Worm (Caenorhabditis elegans) whole organism, young adult: ENCODE measurements around the gene Y17G7B.23.

ENCODE experiments used
- B0035.1 ChIP-seq: sonication (generic microtip); optimal IDR thresholded peaks from 2 replicates; lab custom pipeline; 2016; ENCODE audit warnings: missing genetic modification characterization, mild to moderate bottlenecking, missing compliant biosample characterization, missing genotype, missing genetic modification reagents
- B0261.1 ChIP-seq: sonication (generic microtip); optimal IDR thresholded peaks from 2 replicates; lab custom pipeline; 2016; ENCODE audit warnings: mild to moderate bottlenecking, missing genetic modification characterization, moderate library complexity, missing compliant biosample characterization
- F10E7.11 ChIP-seq: sonication (generic microtip); optimal IDR thresholded peaks from 2 replicates; lab custom pipeline; 2017; ENCODE audit warnings: mild to moderate bottlenecking, missing genetic modification characterization, moderate library complexity, missing compliant biosample characterization
- F37B4.10 ChIP-seq: fragments of 200-800 bp; sonication (Bioruptor generic); IDR thresholded peaks from 2 replicates; pipeline ENCODE4 v1.3.6; 2022; ENCODE audit warnings: missing genetic modification characterization, missing compliant biosample characterization
- F52B5.7 ChIP-seq: sonication (generic microtip); optimal IDR thresholded peaks from 2 replicates; lab custom pipeline; 2016; ENCODE audit warnings: mild to moderate bottlenecking, missing genetic modification characterization, missing compliant biosample characterization
- F55B11.4 ChIP-seq: sonication (generic microtip); optimal IDR thresholded peaks from 2 replicates; lab custom pipeline; 2016; ENCODE audit warnings: missing compliant biosample characterization, missing genetic modification characterization, borderline replicate concordance; ENCODE audit not compliant: insufficient read depth
- K11D2.4 ChIP-seq: fragments of 200-800 bp; sonication (Bioruptor generic); IDR thresholded peaks from 2 replicates; pipeline ENCODE4 v1.3.6; 2022; ENCODE audit warnings: missing genetic modification reagents, missing genetic modification characterization, missing compliant biosample characterization
- T07F8.4 ChIP-seq: sonication (generic microtip); optimal IDR thresholded peaks from 2 replicates; lab custom pipeline; 2016; ENCODE audit warnings: mild to moderate bottlenecking, missing genetic modification characterization, moderate library complexity, missing compliant biosample characterization
- T26A5.8 ChIP-seq: sonication (generic microtip); optimal IDR thresholded peaks from 2 replicates; lab custom pipeline; 2016; ENCODE audit warnings: missing genetic modification characterization, missing compliant biosample characterization
- Y53G8AR.9 ChIP-seq: fragments of 200-800 bp; sonication (Bioruptor generic); conservative IDR thresholded peaks from 2 replicates; pipeline ENCODE4 v1.3.6; 2022; ENCODE audit warnings: missing genetic modification reagents, missing genetic modification characterization, missing compliant biosample characterization
- Y56A3A.18 ChIP-seq: fragments of 200-800 bp; sonication (Bioruptor generic); IDR thresholded peaks from 2 replicates; pipeline ENCODE4 v1.3.6; 2022; ENCODE audit warnings: missing genetic modification reagents, missing genetic modification characterization, missing compliant biosample characterization
- ama-1 ChIP-seq, 3 experiments: fragments of 150-350 bp in 1 of 3; sonication (generic microtip) in 2 of 3; optimal IDR thresholded peaks; 2 replicates each; lab custom pipeline; 2014 to 2018; ENCODE audit warnings: missing biosample characterization in 2 of 3, missing genetic modification characterization in 2 of 3, missing genetic modification reagents in 2 of 3
- aptf-2 ChIP-seq: fragments of 200-800 bp; sonication (Bioruptor generic); conservative IDR thresholded peaks from 2 replicates; pipeline ENCODE4 v1.3.6; 2022; ENCODE audit warnings: missing genetic modification reagents, missing genetic modification characterization, missing compliant biosample characterization
- atf-7 ChIP-seq: sonication (generic microtip); optimal IDR thresholded peaks from 2 replicates; lab custom pipeline; 2017; ENCODE audit warnings: mild to moderate bottlenecking, missing genetic modification characterization, missing compliant biosample characterization
- athp-1 ChIP-seq: sonication (generic microtip); optimal IDR thresholded peaks from 2 replicates; lab custom pipeline; 2017; ENCODE audit warnings: mild to moderate bottlenecking, missing genetic modification characterization, missing compliant biosample characterization
- attf-5 ChIP-seq: fragments of 200-800 bp; sonication (Bioruptor generic); optimal IDR thresholded peaks from 2 replicates; lab custom pipeline; 2018; ENCODE audit warnings: mild to moderate bottlenecking, missing genetic modification characterization, missing compliant biosample characterization
- cebp-2 ChIP-seq: fragments of 200-800 bp; sonication (Bioruptor generic); IDR thresholded peaks from 2 replicates; pipeline ENCODE4 v1.3.6; 2022; ENCODE audit warnings: missing genetic modification characterization, missing compliant biosample characterization
- ceh-100 ChIP-seq: fragments of 200-800 bp; sonication (Bioruptor generic); IDR thresholded peaks from 2 replicates; pipeline ENCODE4 v1.3.6; 2022; ENCODE audit warnings: missing genetic modification reagents, missing genetic modification characterization, missing compliant biosample characterization
- ceh-40 ChIP-seq: fragments of 200-800 bp; sonication (Bioruptor generic); IDR thresholded peaks from 2 replicates; pipeline ENCODE4 v1.3.6; 2022; ENCODE audit warnings: missing genetic modification characterization, missing compliant biosample characterization
- ceh-58 ChIP-seq: fragments of 200-800 bp; sonication (Bioruptor generic); IDR thresholded peaks from 2 replicates; pipeline ENCODE4 v1.3.6; 2022; ENCODE audit warnings: missing genetic modification characterization, missing compliant biosample characterization
- ceh-79 ChIP-seq: sonication (generic microtip); optimal IDR thresholded peaks from 2 replicates; lab custom pipeline; 2017; ENCODE audit warnings: mild to moderate bottlenecking, missing genetic modification characterization, missing compliant biosample characterization
- chd-7 ChIP-seq: sonication (generic microtip); optimal IDR thresholded peaks from 2 replicates; lab custom pipeline; 2016; ENCODE audit warnings: mild to moderate bottlenecking, missing genetic modification characterization, moderate library complexity, missing compliant biosample characterization
- egl-18 ChIP-seq: fragments of 200-800 bp; sonication (Bioruptor generic); IDR thresholded peaks from 2 replicates; pipeline ENCODE4 v1.3.6; 2022; ENCODE audit warnings: missing genetic modification reagents, missing genetic modification characterization, missing compliant biosample characterization
- fkh-3 ChIP-seq: sonication (generic microtip); optimal IDR thresholded peaks from 2 replicates; lab custom pipeline; 2016; ENCODE audit warnings: mild to moderate bottlenecking, missing genetic modification characterization, missing compliant biosample characterization
- gei-17 ChIP-seq: fragments of 200-800 bp; sonication (Bioruptor generic); optimal IDR thresholded peaks from 2 replicates; lab custom pipeline; 2018; ENCODE audit warnings: mild to moderate bottlenecking, missing genetic modification characterization, missing compliant biosample characterization
- hlh-26 ChIP-seq: fragments of 200-800 bp; sonication (Bioruptor generic); conservative IDR thresholded peaks from 2 replicates; pipeline ENCODE4 v1.3.6; 2022; ENCODE audit warnings: missing genetic modification reagents, missing genetic modification characterization, missing compliant biosample characterization
- hmg-1.2 ChIP-seq: fragments of 200-800 bp; sonication (Bioruptor generic); IDR thresholded peaks from 2 replicates; pipeline ENCODE4 v1.3.6; 2022; ENCODE audit warnings: missing genetic modification reagents, missing genetic modification characterization, missing compliant biosample characterization
- hmg-20 ChIP-seq: fragments of 200-800 bp; sonication (Bioruptor generic); IDR thresholded peaks from 2 replicates; pipeline ENCODE4 v1.3.6; 2022; ENCODE audit warnings: missing genetic modification reagents, missing genetic modification characterization, missing compliant biosample characterization
- hsf-1 ChIP-seq: fragments of 200-800 bp; sonication (Bioruptor generic); IDR thresholded peaks from 2 replicates; pipeline ENCODE4 v1.3.6; 2022; ENCODE audit warnings: missing genetic modification reagents, missing genetic modification characterization, missing compliant biosample characterization
- let-607 ChIP-seq, 2 experiments: fragments of 200-800 bp in 1 of 2; sonication (Bioruptor generic) in 1 of 2; sonication (generic microtip) in 1 of 2; optimal IDR thresholded peaks; 2 replicates each; lab custom pipeline; 2016 to 2018; ENCODE audit warnings: mild to moderate bottlenecking in 2 of 2, missing compliant biosample characterization in 2 of 2, missing genetic modification characterization in 2 of 2, moderate library complexity in 2 of 2, missing genotype in 1 of 2
- lin-26 ChIP-seq: fragments of 200-800 bp; sonication (Bioruptor generic); IDR thresholded peaks from 2 replicates; pipeline ENCODE4 v1.3.6; 2022; ENCODE audit warnings: missing genetic modification reagents, missing genetic modification characterization, missing compliant biosample characterization
- lin-40 ChIP-seq: sonication (generic microtip); optimal IDR thresholded peaks from 2 replicates; lab custom pipeline; 2016; ENCODE audit warnings: missing genetic modification characterization, mild to moderate bottlenecking, missing compliant biosample characterization, missing genotype, missing genetic modification reagents
- lin-54 ChIP-seq: fragments of 200-800 bp; sonication (Bioruptor generic); optimal IDR thresholded peaks from 2 replicates; lab custom pipeline; 2018; ENCODE audit warnings: mild to moderate bottlenecking, missing genetic modification characterization, missing compliant biosample characterization
- lir-1 ChIP-seq: fragments of 200-800 bp; sonication (Bioruptor generic); conservative IDR thresholded peaks from 2 replicates; pipeline ENCODE4 v1.3.6; 2022; ENCODE audit warnings: missing genetic modification reagents, missing genetic modification characterization, missing compliant biosample characterization
- lsl-1 ChIP-seq: fragments of 200-800 bp; sonication (Bioruptor generic); optimal IDR thresholded peaks from 2 replicates; lab custom pipeline; 2018; ENCODE audit warnings: mild to moderate bottlenecking, missing genetic modification characterization, moderate library complexity, missing compliant biosample characterization
- madf-10 ChIP-seq: sonication (generic microtip); optimal IDR thresholded peaks from 2 replicates; lab custom pipeline; 2016; ENCODE audit warnings: mild to moderate bottlenecking, missing genetic modification characterization, missing compliant biosample characterization
- nfya-1 ChIP-seq: sonication (generic microtip); optimal IDR thresholded peaks from 2 replicates; lab custom pipeline; 2017; ENCODE audit warnings: antibody characterized with exemption, missing compliant biosample characterization, missing genetic modification characterization, borderline replicate concordance; ENCODE audit not compliant: insufficient read depth
- nfyb-1 ChIP-seq: fragments of 200-800 bp; sonication (Bioruptor generic); IDR thresholded peaks from 2 replicates; pipeline ENCODE4 v1.3.6; 2022; ENCODE audit warnings: missing genetic modification reagents, missing genetic modification characterization, missing compliant biosample characterization
- nhr-27 ChIP-seq: fragments of 200-800 bp; sonication (Bioruptor generic); optimal IDR thresholded peaks from 2 replicates; lab custom pipeline; 2018; ENCODE audit warnings: mild to moderate bottlenecking, missing genetic modification characterization, moderate library complexity, missing compliant biosample characterization
- nhr-90 ChIP-seq: sonication (generic microtip); optimal IDR thresholded peaks from 2 replicates; lab custom pipeline; 2016; ENCODE audit warnings: missing genotype, mild to moderate bottlenecking, missing genetic modification characterization, missing compliant biosample characterization
- snpc-1.1 ChIP-seq: sonication (generic microtip); optimal IDR thresholded peaks from 2 replicates; lab custom pipeline; 2017; ENCODE audit warnings: missing genetic modification characterization, mild to moderate bottlenecking, missing compliant biosample characterization, antibody characterized with exemption, moderate library complexity, missing genotype, missing genetic modification reagents; ENCODE audit not compliant: insufficient read depth
- snpc-3.4 ChIP-seq: sonication (generic microtip); optimal IDR thresholded peaks from 2 replicates; lab custom pipeline; 2017; ENCODE audit warnings: missing genetic modification characterization, mild to moderate bottlenecking, missing compliant biosample characterization, antibody characterized with exemption, moderate library complexity, missing genotype, missing genetic modification reagents
- snpc-4 ChIP-seq, 5 experiments: fragments of 150-350 bp in 1 of 5; sonication (generic microtip) in 4 of 5; optimal IDR thresholded peaks; 2 replicates each; lab custom pipeline; 2014 to 2018; ENCODE audit warnings: missing genetic modification characterization in 5 of 5, missing biosample characterization in 3 of 5, antibody characterized with exemption in 2 of 5, mild to moderate bottlenecking in 2 of 5, missing compliant biosample characterization in 2 of 5, missing genotype in 2 of 5, moderate library complexity in 2 of 5, missing genetic modification reagents in 1 of 5
- sptf-2 ChIP-seq: fragments of 200-800 bp; sonication (Bioruptor generic); optimal IDR thresholded peaks from 2 replicates; lab custom pipeline; 2018; ENCODE audit warnings: mild to moderate bottlenecking, missing genetic modification characterization, missing compliant biosample characterization
- tlf-1 ChIP-seq: fragments of 200-800 bp; sonication (Bioruptor generic); optimal IDR thresholded peaks from 2 replicates; lab custom pipeline; 2018; ENCODE audit warnings: mild to moderate bottlenecking, missing genetic modification characterization, missing compliant biosample characterization
- unc-130 ChIP-seq: sonication (generic microtip); optimal IDR thresholded peaks from 2 replicates; lab custom pipeline; 2016; ENCODE audit warnings: missing genetic modification reagents, missing genetic modification characterization, missing compliant biosample characterization
- xnd-1 ChIP-seq: sonication (generic microtip); optimal IDR thresholded peaks from 2 replicates; lab custom pipeline; 2016; ENCODE audit warnings: missing genotype, missing genetic modification reagents, missing genetic modification characterization, missing compliant biosample characterization
- zim-3 ChIP-seq: sonication (generic microtip); optimal IDR thresholded peaks from 2 replicates; lab custom pipeline; 2017; ENCODE audit warnings: mild to moderate bottlenecking, missing genetic modification characterization, moderate library complexity, missing compliant biosample characterization

The Y17G7B.23 gene

DNA sequence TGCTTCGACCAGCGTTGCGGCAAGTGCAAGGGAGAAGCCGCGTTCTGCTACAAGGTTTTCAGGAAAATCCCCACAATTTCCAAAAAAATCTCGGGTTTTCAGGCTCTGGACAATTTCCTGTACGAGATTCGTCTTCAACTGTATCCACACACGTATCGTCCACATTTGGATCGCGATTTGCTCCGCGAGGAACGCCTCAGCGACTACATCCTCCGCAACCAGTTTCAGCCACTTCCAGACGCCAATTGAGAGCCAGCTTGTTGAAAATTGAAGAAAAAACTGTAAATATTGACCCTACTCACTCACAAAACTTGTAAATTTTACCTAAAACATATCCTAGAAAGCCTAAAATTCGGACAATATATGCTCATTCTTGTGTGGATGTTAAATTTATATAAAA, 34.2 kb upstream of the Y17G7B.23 start (continued):
- TF ChIP-seq nfya-1 (tag; lab: Kevin White, UChicago): no peak
- no peak for TF ChIP-seq snpc-1.1 (tag; lab: Kevin White, UChicago)
- peak; percentile 30 for TF ChIP-seq ama-1 (optimal IDR thresholded peaks at IDR 0.05; lab: Kevin White, UChicago)
- no peak for TF ChIP-seq ama-1 (GFP tag; optimal IDR thresholded peaks at IDR 0.05; lab: Kevin White, UChicago)
- TF ChIP-seq B0035.1: no peak
- no peak for TF ChIP-seq gei-17 (GFP tag; lab: Kevin White, UChicago)
- TF ChIP-seq lin-40: no peak
- no peak for TF ChIP-seq ceh-40 (GFP tag; lab: Robert Waterston, UW)
- TF ChIP-seq F55B11.4 (tag; lab: Kevin White, UChicago): no peak
- no peak for TF ChIP-seq fkh-3
- peak; percentile 37 for TF ChIP-seq F52B5.7 (tag; lab: Kevin White, UChicago)
- no peak for TF ChIP-seq zim-3 (tag; lab: Kevin White, UChicago)
- no peak for TF ChIP-seq ceh-100 (GFP tag; lab: Robert Waterston, UW)
- TF ChIP-seq ceh-58: no peak
- no peak for TF ChIP-seq hmg-20 (GFP tag; lab: Robert Waterston, UW)
- TF ChIP-seq attf-5 (GFP tag; lab: Kevin White, UChicago): peak; percentile 42
- TF ChIP-seq chd-7 (tag; lab: Kevin White, UChicago): no peak
- TF ChIP-seq B0261.1 (tag; lab: Kevin White, UChicago): no peak
- no peak for TF ChIP-seq hmg-1.2 (GFP tag; lab: Robert Waterston, UW)
- no peak for TF ChIP-seq madf-10 (tag; lab: Kevin White, UChicago)
- TF ChIP-seq Y53G8AR.9 (GFP tag; lab: Robert Waterston, UW): 0 out of 2 replicates have a peak, but pooled peaks have one; percentile 60
- TF ChIP-seq let-607 (tag; optimal IDR thresholded peaks at IDR 0.05; lab: Kevin White, UChicago): no peak
- no peak for TF ChIP-seq F37B4.10 (GFP tag; lab: Robert Waterston, UW)
- TF ChIP-seq snpc-4 (GFP tag; optimal IDR thresholded peaks at IDR 0.05; lab: Kevin White, UChicago): no peak
- no peak for TF ChIP-seq snpc-4 (tag; optimal IDR thresholded peaks at IDR 0.05; lab: Kevin White, UChicago)
- TF ChIP-seq nhr-90 (tag; lab: Kevin White, UChicago): no peak
- no peak for TF ChIP-seq ceh-79
- TF ChIP-seq T26A5.8: no peak
- no peak for TF ChIP-seq nhr-27 (tag; lab: Kevin White, UChicago)
- no peak for TF ChIP-seq xnd-1 (tag; lab: Kevin White, UChicago)
- no peak for TF ChIP-seq cebp-2 (GFP tag; lab: Robert Waterston, UW)
- TF ChIP-seq athp-1 (tag; lab: Kevin White, UChicago): peak; percentile 35
- peak; percentile 60 for TF ChIP-seq nfyb-1 (GFP tag; lab: Robert Waterston, UW)
- TF ChIP-seq lsl-1 (GFP tag; lab: Kevin White, UChicago): no peak
- no peak for TF ChIP-seq sptf-2
- no peak for TF ChIP-seq tlf-1 (GFP tag; lab: Kevin White, UChicago)
- no peak for TF ChIP-seq lir-1 (GFP tag; lab: Robert Waterston, UW)
- no peak for TF ChIP-seq lin-26 (GFP tag; lab: Robert Waterston, UW)
- no peak for TF ChIP-seq atf-7 (tag; lab: Kevin White, UChicago)
- 0 out of 2 replicates have a peak, but pooled peaks have one; percentile 61 for TF ChIP-seq Y56A3A.18 (GFP tag; lab: Robert Waterston, UW)
- no peak for TF ChIP-seq snpc-3.4 (tag; lab: Kevin White, UChicago)
- no peak for TF ChIP-seq lin-54 (GFP tag; lab: Kevin White, UChicago)
- no peak for TF ChIP-seq hlh-26 (GFP tag; lab: Robert Waterston, UW)
- TF ChIP-seq unc-130: no peak
- TF ChIP-seq hsf-1 (GFP tag; lab: Robert Waterston, UW): no peak
- peak; percentile 12; the same call in 1 of the 2 replicates for TF ChIP-seq K11D2.4 (GFP tag; lab: Robert Waterston, UW)
- TF ChIP-seq aptf-2: no peak
- TF ChIP-seq F10E7.11: no peak
- TF ChIP-seq T07F8.4 (tag; lab: Kevin White, UChicago): no peak
- TF ChIP-seq egl-18 (GFP tag; lab: Robert Waterston, UW): no peak
